Worm (Caenorhabditis elegans): ENCODE results near the gene T28F3.11.
A peak's percentile ranks its signal among the peaks of the same experiment; 100 is the strongest.

T28F3.11 gene

ce11 chrIV:17249691-17250181 is 41.7 kb downstream of the T28F3.11 start, which contains the start of gene eelo-2:
Gene eelo-2, plus strand, starts transcription at chrIV:17250131.
- TF ChIP-seq sma-9 (GFP tag; optimal IDR thresholded peaks at IDR 0.05) (peak; percentile 98), sma-9 (tag; optimal IDR thresholded peaks at IDR 0.05) (no peak), lin-11 (tag; optimal IDR thresholded peaks at IDR 0.05) (peak; percentile 97), elt-3 (tag; optimal IDR thresholded peaks at IDR 0.05) (no peak), ZK546.5 (tag; optimal IDR thresholded peaks at IDR 0.05) (peak; percentile 77), aly-2 (tag; optimal IDR thresholded peaks at IDR 0.05) (peak; percentile 75), alr-1 (tag; optimal IDR thresholded peaks at IDR 0.05) (no peak), ceh-16 (tag; optimal IDR thresholded peaks at IDR 0.05) (peak; percentile 97), zag-1 (tag; optimal IDR thresholded peaks at IDR 0.05) (peak; percentile 95), gmeb-1 (tag; optimal IDR thresholded peaks at IDR 0.05) (peak; percentile 100), sma-3 (GFP tag; optimal IDR thresholded peaks at IDR 0.05) (peak; percentile 99), lin-13 (GFP tag; optimal IDR thresholded peaks at IDR 0.05) (peak; percentile 98), mab-5 (tag; optimal IDR thresholded peaks at IDR 0.05) (peak; percentile 97), mdl-1 (tag; optimal IDR thresholded peaks at IDR 0.05) (peak; percentile 8 to 88), nhr-129 (tag; optimal IDR thresholded peaks at IDR 0.05) (peak; percentile 98), F13H6.1 (tag; optimal IDR thresholded peaks at IDR 0.05) (peak; percentile 98), ztf-1 (GFP tag; conservative IDR thresholded peaks at IDR 0.05) (0 out of 2 replicates have a peak, but pooled peaks have one; percentile 9), unc-62 (GFP tag; optimal IDR thresholded peaks at IDR 0.05) (peak; percentile 68), nhr-21 (tag; optimal IDR thresholded peaks at IDR 0.05) (peak; percentile 98), Y55F3AM.14 (GFP tag; optimal IDR thresholded peaks at IDR 0.05) (peak; percentile 83), ceh-82 (tag; optimal IDR thresholded peaks at IDR 0.05) (peak; percentile 95), blmp-1 (tag; optimal IDR thresholded peaks at IDR 0.05; ENCODE audit: insufficient read depth) (peak; percentile 84), nhr-23 (tag; optimal IDR thresholded peaks at IDR 0.05) (no peak), ztf-4 (tag; optimal IDR thresholded peaks at IDR 0.05) (peak; percentile 96), mbf-1 (tag; optimal IDR thresholded peaks at IDR 0.05) (peak; percentile 50), crh-2 (tag; optimal IDR thresholded peaks at IDR 0.05) (peak; percentile 99), unc-55 (GFP tag; optimal IDR thresholded peaks at IDR 0.05) (peak; percentile 100), lin-39 (tag; optimal IDR thresholded peaks at IDR 0.05) (peak; percentile 62), ama-1 (optimal IDR thresholded peaks at IDR 0.05) (peak; percentile 56), nhr-77 (tag; optimal IDR thresholded peaks at IDR 0.05) (peak; percentile 90), nhr-237 (tag; optimal IDR thresholded peaks at IDR 0.05) (peak; percentile 91), dmd-4 (tag; optimal IDR thresholded peaks at IDR 0.05) (peak; percentile 58), snpc-4 (tag; optimal IDR thresholded peaks at IDR 0.05) (peak; percentile 91), C34F6.9 (tag; optimal IDR thresholded peaks at IDR 0.05) (peak; percentile 100), unc-39 (tag; optimal IDR thresholded peaks at IDR 0.05) (no peak), lsy-2 (tag; optimal IDR thresholded peaks at IDR 0.05) (peak; percentile 96 to 97), sem-4 (tag; optimal IDR thresholded peaks at IDR 0.05) (peak; percentile 97), peb-1 (tag; optimal IDR thresholded peaks at IDR 0.05) (no peak), fos-1 (tag; optimal IDR thresholded peaks at IDR 0.05) (peak; percentile 98), R02D3.7 (tag; optimal IDR thresholded peaks at IDR 0.05) (peak; percentile 79), skn-1 (tag; optimal IDR thresholded peaks at IDR 0.05) (peak; percentile 44), ztf-11 (tag; optimal IDR thresholded peaks at IDR 0.05) (peak; percentile 62), nhr-11 (tag; optimal IDR thresholded peaks at IDR 0.05) (no peak), nhr-6 (tag; optimal IDR thresholded peaks at IDR 0.05) (peak; percentile 97), nhr-25 (tag; optimal IDR thresholded peaks at IDR 0.05) (peak; percentile 98), egl-27 (tag; optimal IDR thresholded peaks at IDR 0.05) (peak; percentile 98), elt-1 (tag; optimal IDR thresholded peaks at IDR 0.05) (peak; percentile 74), nhr-10 (tag; optimal IDR thresholded peaks at IDR 0.05) (peak; percentile 93), nhr-12 (tag; optimal IDR thresholded peaks at IDR 0.05) (peak; percentile 77)

All from whole organism, L2 larva.